Fruit fly (Drosophila melanogaster) whole organism, prepupa: ENCODE data around the gene CSN8.

Experiments
- Blimp-1 ChIP-seq: fragments of 200-800 bp; sonication (Bioruptor generic); optimal IDR thresholded peaks from 3 replicates; lab custom pipeline; 2017; ENCODE audit warnings: missing biosample characterization, missing genetic modification characterization, mild to moderate bottlenecking, moderate library complexity, missing genetic modification reagents
- CG10631 ChIP-seq: fragments of 200-800 bp; sonication (Bioruptor generic); optimal IDR thresholded peaks from 2 replicates; lab custom pipeline; 2016; ENCODE audit warnings: missing biosample characterization, missing genetic modification characterization
- CG10669 ChIP-seq: fragments of 200-800 bp; sonication (Bioruptor generic); optimal IDR thresholded peaks from 3 replicates; lab custom pipeline; 2018; ENCODE audit warnings: missing biosample characterization, mild to moderate bottlenecking, missing genetic modification characterization, moderate library complexity
- CG11294 ChIP-seq: fragments of 200-800 bp; sonication (Bioruptor generic); IDR thresholded peaks from 2 replicates; pipeline ENCODE4 v1.3.6; 2022; ENCODE audit warnings: missing biosample characterization, missing genetic modification characterization
- CG11902 ChIP-seq: fragments of 200-800 bp; sonication (Bioruptor generic); optimal IDR thresholded peaks from 3 replicates; lab custom pipeline; 2016; ENCODE audit warnings: missing biosample characterization, missing genetic modification characterization
- CG1621 ChIP-seq: fragments of 200-800 bp; sonication (Bioruptor generic); optimal IDR thresholded peaks from 3 replicates; lab custom pipeline; 2018; ENCODE audit warnings: missing biosample characterization, mild to moderate bottlenecking, missing genetic modification characterization
- CG3032 ChIP-seq: fragments of 200-800 bp; optimal IDR thresholded peaks from 2 replicates; lab custom pipeline; 2019; ENCODE audit warnings: missing biosample characterization, mild to moderate bottlenecking, missing genetic modification characterization, moderate library complexity
- CG34406 ChIP-seq: fragments of 200-800 bp; sonication (Bioruptor generic); optimal IDR thresholded peaks from 3 replicates; lab custom pipeline; 2016; ENCODE audit warnings: missing biosample characterization, missing genetic modification characterization
- CG3919 ChIP-seq: fragments of 200-800 bp; sonication (Bioruptor generic); optimal IDR thresholded peaks from 3 replicates; lab custom pipeline; 2016; ENCODE audit warnings: missing biosample characterization, missing genetic modification characterization
- CG4318 ChIP-seq: fragments of 200-800 bp; sonication (Bioruptor generic); optimal IDR thresholded peaks from 3 replicates; lab custom pipeline; 2017; ENCODE audit warnings: missing biosample characterization, mild to moderate bottlenecking, missing genetic modification characterization
- CG6276 ChIP-seq: fragments of 200-800 bp; sonication (Bioruptor generic); optimal IDR thresholded peaks from 2 replicates; lab custom pipeline; 2017; ENCODE audit warnings: missing biosample characterization, mild to moderate bottlenecking, missing genetic modification characterization
- CG6792 ChIP-seq: fragments of 200-800 bp; sonication (Bioruptor generic); optimal IDR thresholded peaks from 3 replicates; lab custom pipeline; 2016; ENCODE audit warnings: missing biosample characterization, missing genetic modification characterization
- CG6854 ChIP-seq: fragments of 200-800 bp; sonication (Bioruptor generic); optimal IDR thresholded peaks from 2 replicates; lab custom pipeline; 2017; ENCODE audit warnings: missing biosample characterization, mild to moderate bottlenecking, missing genetic modification characterization
- CG7368 ChIP-seq: fragments of 200-800 bp; sonication (Bioruptor generic); optimal IDR thresholded peaks from 3 replicates; lab custom pipeline; 2016; ENCODE audit warnings: missing biosample characterization, missing genetic modification characterization
- CG8119 ChIP-seq: fragments of 200-800 bp; sonication (Bioruptor generic); IDR thresholded peaks from 3 replicates; pipeline ENCODE4 v1.3.6; 2022; ENCODE audit warnings: missing biosample characterization, missing genetic modification characterization
- CG8319 ChIP-seq: fragments of 200-800 bp; sonication (Bioruptor generic); optimal IDR thresholded peaks from 3 replicates; lab custom pipeline; 2016; ENCODE audit warnings: missing biosample characterization, missing genetic modification characterization
- CG8632 ChIP-seq: fragments of 200-800 bp; sonication (Bioruptor generic); optimal IDR thresholded peaks from 3 replicates; lab custom pipeline; 2016; ENCODE audit warnings: missing biosample characterization, missing genetic modification characterization
- Eip75B ChIP-seq: fragments of 200-800 bp; sonication (Bioruptor generic); optimal IDR thresholded peaks from 3 replicates; lab custom pipeline; 2016; ENCODE audit warnings: missing biosample characterization, missing genetic modification characterization
- Gug ChIP-seq: fragments of 200-800 bp; sonication (Bioruptor generic); IDR thresholded peaks from 2 replicates; pipeline ENCODE4 v1.3.6; 2022; ENCODE audit warnings: missing biosample characterization, missing genetic modification characterization
- Lpt ChIP-seq: fragments of 200-800 bp; sonication (Bioruptor generic); optimal IDR thresholded peaks from 3 replicates; lab custom pipeline; 2016; ENCODE audit warnings: missing biosample characterization, missing genetic modification characterization
- Met ChIP-seq: fragments of 200-800 bp; sonication (Bioruptor generic); optimal IDR thresholded peaks from 3 replicates; lab custom pipeline; 2016; ENCODE audit warnings: missing biosample characterization, missing genetic modification characterization
- OdsH ChIP-seq: fragments of 200-800 bp; sonication (Bioruptor generic); optimal IDR thresholded peaks from 3 replicates; lab custom pipeline; 2016; ENCODE audit warnings: missing biosample characterization, missing genetic modification characterization
- Smox ChIP-seq: fragments of 200-800 bp; sonication (Bioruptor generic); optimal IDR thresholded peaks from 3 replicates; lab custom pipeline; 2016; ENCODE audit warnings: missing biosample characterization, missing genetic modification characterization
- Sox102F ChIP-seq: fragments of 200-800 bp; sonication (Bioruptor generic); optimal IDR thresholded peaks from 2 replicates; lab custom pipeline; 2016; ENCODE audit warnings: missing biosample characterization, mild to moderate bottlenecking, missing genetic modification characterization
- Sox15 ChIP-seq: fragments of 200-800 bp; sonication (Bioruptor generic); optimal IDR thresholded peaks from 3 replicates; lab custom pipeline; 2016; ENCODE audit warnings: missing biosample characterization, missing genetic modification characterization
- acj6 ChIP-seq: fragments of 200-800 bp; sonication (Bioruptor generic); optimal IDR thresholded peaks from 3 replicates; lab custom pipeline; 2016; ENCODE audit warnings: missing biosample characterization, missing genetic modification characterization
- dsx ChIP-seq: fragments of 200-800 bp; optimal IDR thresholded peaks from 3 replicates; lab custom pipeline; 2019; ENCODE audit warnings: missing biosample characterization, mild to moderate bottlenecking, missing genetic modification characterization, moderate library complexity; ENCODE audit not compliant: poor library complexity, severe bottlenecking
- esn ChIP-seq: fragments of 200-800 bp; sonication (Bioruptor generic); optimal IDR thresholded peaks from 2 replicates; lab custom pipeline; 2016; ENCODE audit warnings: missing biosample characterization, mild to moderate bottlenecking, missing genetic modification characterization, moderate library complexity
- fd59A ChIP-seq: fragments of 200-800 bp; sonication (Bioruptor generic); optimal IDR thresholded peaks from 2 replicates; lab custom pipeline; 2017; ENCODE audit warnings: missing biosample characterization, mild to moderate bottlenecking, missing genetic modification characterization, missing genetic modification reagents
- fkh ChIP-seq: fragments of 200-800 bp; sonication (Bioruptor generic); optimal IDR thresholded peaks from 3 replicates; lab custom pipeline; 2017; ENCODE audit warnings: missing biosample characterization, mild to moderate bottlenecking, missing genetic modification characterization, moderate library complexity
- lz ChIP-seq: fragments of 200-800 bp; sonication (Bioruptor generic); optimal IDR thresholded peaks from 3 replicates; lab custom pipeline; 2016; ENCODE audit warnings: missing biosample characterization, missing genetic modification characterization
- net ChIP-seq: fragments of 200-800 bp; sonication (Bioruptor generic); optimal IDR thresholded peaks from 3 replicates; lab custom pipeline; 2016; ENCODE audit warnings: missing biosample characterization, missing genetic modification characterization
- pdm3 ChIP-seq: fragments of 200-800 bp; sonication (Bioruptor generic); optimal IDR thresholded peaks from 3 replicates; lab custom pipeline; 2016; ENCODE audit warnings: missing biosample characterization, missing genetic modification characterization
- salr ChIP-seq, 2 experiments: fragments of 200-800 bp; sonication (Bioruptor generic); optimal IDR thresholded peaks; 3 replicates each; lab custom pipeline; 2016 to 2018; ENCODE audit warnings: missing biosample characterization in 2 of 2, missing genetic modification characterization in 2 of 2, mild to moderate bottlenecking in 1 of 2
- spab ChIP-seq: fragments of 200-800 bp; sonication (Bioruptor generic); optimal IDR thresholded peaks from 2 replicates; lab custom pipeline; 2017; ENCODE audit warnings: missing biosample characterization, mild to moderate bottlenecking, missing genetic modification characterization, missing genetic modification reagents
- svp ChIP-seq: fragments of 200-800 bp; sonication (Bioruptor generic); peaks from one replicate; lab custom pipeline; 2016; ENCODE audit warnings: missing biosample characterization, missing genetic modification characterization

The CSN8 gene

dm6 chr2L:8389231-8389630 is 24.6 kb downstream of the CSN8 start, which contains the start of gene CG42819:
Gene CG42819 (minus strand): TSS chr2L:8389331.
- TF ChIP-seq Eip75B (GFP tag; lab: Kevin White, UChicago) (no peak), CG8319 (GFP tag; lab: Kevin White, UChicago) (no peak)

dm6 chr2L:8392298-8392697 is 27.6 kb downstream of the CSN8 start, which contains the start of gene CG42820:
Gene CG42820 (minus strand): TSS chr2L:8392398.
- TF ChIP-seq CG6854 (no peak), CG11902 (GFP tag; lab: Kevin White, UChicago) (no peak), CG1621 (tag; lab: Kevin White, UChicago) (no peak), lz (GFP tag; lab: Kevin White, UChicago) (no peak), CG3032 (no peak), esn (GFP tag; lab: Kevin White, UChicago) (no peak), svp (GFP tag; lab: Kevin White, UChicago) (no peak), salr (GFP tag; optimal IDR thresholded peaks at IDR 0.05; lab: Kevin White, UChicago) (no peak), net (GFP tag; lab: Kevin White, UChicago) (no peak), Sox102F (no peak), pdm3 (no peak), acj6 (no peak), Smox (GFP tag; lab: Kevin White, UChicago) (no peak), Gug (GFP tag; lab: Robert Waterston, UW) (no peak), CG6792 (GFP tag; lab: Kevin White, UChicago) (no peak), CG8632 (GFP tag; lab: Kevin White, UChicago) (no peak), dsx (no peak), fd59A (GFP tag; lab: Kevin White, UChicago) (no peak), CG7368 (GFP tag; lab: Kevin White, UChicago) (no peak)

- TF ChIP-seq Met (GFP tag; lab: Kevin White, UChicago): no peak
- TF ChIP-seq CG11294 (GFP tag; lab: Robert Waterston, UW): no peak
- no peak for TF ChIP-seq CG8119 (GFP tag; lab: Robert Waterston, UW)
- no peak for TF ChIP-seq CG10669 (GFP tag; lab: Kevin White, UChicago)
- no peak for TF ChIP-seq Blimp-1 (GFP tag; lab: Kevin White, UChicago)
- no peak for TF ChIP-seq spab (GFP tag; lab: Kevin White, UChicago)
- no peak for TF ChIP-seq CG6276 (GFP tag; lab: Kevin White, UChicago)
- no peak for TF ChIP-seq CG34406 (GFP tag; lab: Kevin White, UChicago)
- TF ChIP-seq CG6854: no peak
- no peak for TF ChIP-seq Sox15 (GFP tag; lab: Kevin White, UChicago)
- TF ChIP-seq CG4318 (GFP tag; lab: Kevin White, UChicago): no peak
- TF ChIP-seq Lpt (GFP tag; lab: Kevin White, UChicago): no peak
- no peak for TF ChIP-seq net (GFP tag; lab: Kevin White, UChicago)
- no peak for TF ChIP-seq svp (GFP tag; lab: Kevin White, UChicago)
- no peak for TF ChIP-seq CG3919 (GFP tag; lab: Kevin White, UChicago)
- no peak for TF ChIP-seq fkh (GFP tag; lab: Kevin White, UChicago)
- no peak for TF ChIP-seq fd59A (GFP tag; lab: Kevin White, UChicago)
- TF ChIP-seq Sox102F: no peak
- TF ChIP-seq CG7368 (GFP tag; lab: Kevin White, UChicago): no peak
- TF ChIP-seq OdsH (GFP tag; lab: Kevin White, UChicago): no peak
- TF ChIP-seq, all 60 proteins: peak for 0
Observed at dm6 chr2L:8393122-8393521, 28.5 kb downstream of the CSN8 start, which contains the start of gene Acp29AB. Gene Acp29AB (minus strand): TSS chr2L:8393222.

- TF ChIP-seq CG1621 (tag; lab: Kevin White, UChicago) (no peak), Sox102F (no peak), CG10631 (GFP tag; lab: Kevin White, UChicago) (no peak), dsx (no peak), CG11902 (GFP tag; lab: Kevin White, UChicago) (no peak), CG3919 (GFP tag; lab: Kevin White, UChicago) (no peak)
Observed at dm6 chr2L:8394180-8394579, 29.5 kb downstream of the CSN8 start, which contains the start of gene lectin-29Ca. Gene lectin-29Ca (minus strand): TSS chr2L:8394280.
